Fruit fly (Drosophila melanogaster): ENCODE measurements around the gene Tcs5.

Tcs5 gene

DNA sequence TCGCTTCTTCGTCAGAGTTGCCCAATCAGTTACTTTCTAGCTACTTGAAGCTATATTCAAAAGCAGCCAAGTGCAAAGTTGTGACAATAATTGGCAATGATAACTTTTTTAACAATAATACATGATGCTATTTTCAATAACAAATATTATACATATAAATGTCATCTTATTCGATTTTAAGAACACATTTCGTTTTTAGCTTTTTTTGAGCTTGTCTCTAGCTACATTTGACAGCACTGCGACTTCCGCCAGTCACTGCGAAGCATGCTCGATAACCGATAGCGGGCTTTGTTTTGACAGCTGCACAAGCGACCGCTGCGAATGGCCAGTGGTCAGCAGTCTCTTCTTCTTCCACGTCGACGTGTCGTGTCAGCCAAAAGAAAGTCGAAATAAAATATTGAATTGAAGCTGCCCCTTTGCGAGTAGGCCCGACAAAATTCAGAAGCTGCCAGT, 13.2 kb upstream of the Tcs5 start, which contains the start of the genes Gen and Srp54k (continued):
- no peak for TF ChIP-seq pros (GFP tag; optimal IDR thresholded peaks at IDR 0.05)
- no peak for TF ChIP-seq jumu (GFP tag; optimal IDR thresholded peaks at IDR 0.05)
- TF ChIP-seq CG9609 (GFP tag; optimal IDR thresholded peaks at IDR 0.05): no peak
- TF ChIP-seq psq (GFP tag; optimal IDR thresholded peaks at IDR 0.05): peak; percentile 17
- TF ChIP-seq nau (GFP tag; optimal IDR thresholded peaks at IDR 0.05): no peak
- TF ChIP-seq vfl (GFP tag; optimal IDR thresholded peaks at IDR 0.05): peak; percentile 57
- peak; percentile 34 for TF ChIP-seq CG15514 (GFP tag; optimal IDR thresholded peaks at IDR 0.05)
- peak; percentile 70 for TF ChIP-seq Ets97D (GFP tag; optimal IDR thresholded peaks at IDR 0.05)
- TF ChIP-seq CG12769 (tag; optimal IDR thresholded peaks at IDR 0.05): no peak
- TF ChIP-seq sr (GFP tag; IDR thresholded peaks at IDR 0.05): no peak
- no peak for TF ChIP-seq CG17612 (GFP tag; IDR thresholded peaks at IDR 0.05)
- TF ChIP-seq Eip74EF (GFP tag; optimal IDR thresholded peaks at IDR 0.05): no peak
- peak; percentile 12 for TF ChIP-seq Nf-YC (tag; optimal IDR thresholded peaks at IDR 0.05)
- TF ChIP-seq Dfd (GFP tag; optimal IDR thresholded peaks at IDR 0.05): no peak
- TF ChIP-seq CG32532 (GFP tag; IDR thresholded peaks at IDR 0.05): peak; percentile 43
- TF ChIP-seq fd102C (GFP tag; optimal IDR thresholded peaks at IDR 0.05): no peak
- no peak for TF ChIP-seq CG1603 (tag; optimal IDR thresholded peaks at IDR 0.05)
- TF ChIP-seq tgo (GFP tag; IDR thresholded peaks at IDR 0.05): peak; percentile 64
- no peak for TF ChIP-seq CG4820 (GFP tag; optimal IDR thresholded peaks at IDR 0.05)
- 0 out of 2 replicates have a peak, but pooled peaks have one; percentile 45 for TF ChIP-seq rib (GFP tag; IDR thresholded peaks at IDR 0.05)
- no peak for TF ChIP-seq odd (GFP tag; optimal IDR thresholded peaks at IDR 0.05)
- TF ChIP-seq CG10431 (GFP tag; optimal IDR thresholded peaks at IDR 0.05): no peak
- no peak for TF ChIP-seq schlank (tag; optimal IDR thresholded peaks at IDR 0.05)
- TF ChIP-seq CG17361 (GFP tag; IDR thresholded peaks at IDR 0.05): no peak
- TF ChIP-seq stc (GFP tag; IDR thresholded peaks at IDR 0.05): no peak
- TF ChIP-seq en (GFP tag; optimal IDR thresholded peaks at IDR 0.05): no peak
- peak; percentile 77 for TF ChIP-seq pzg (GFP tag; optimal IDR thresholded peaks at IDR 0.05)
- no peak for TF ChIP-seq Nf-YA (GFP tag; IDR thresholded peaks at IDR 0.05)
- TF ChIP-seq so (GFP tag; IDR thresholded peaks at IDR 0.05): no peak
- peak; percentile 77 for TF ChIP-seq da (GFP tag; optimal IDR thresholded peaks at IDR 0.05)
- TF ChIP-seq CG9727 (GFP tag; optimal IDR thresholded peaks at IDR 0.05): peak; percentile 41
- TF ChIP-seq dmrt99B (tag; optimal IDR thresholded peaks at IDR 0.05): no peak
- TF ChIP-seq CG7963 (GFP tag; IDR thresholded peaks at IDR 0.05; ENCODE audit: partially characterized antibody): no peak
- no peak for TF ChIP-seq CG31365 (tag; optimal IDR thresholded peaks at IDR 0.05)
- no peak for TF ChIP-seq CG10462 (GFP tag; optimal IDR thresholded peaks at IDR 0.05)
- peak; percentile 48 for TF ChIP-seq CG14710 (tag; optimal IDR thresholded peaks at IDR 0.05)
- TF ChIP-seq Dad (GFP tag; optimal IDR thresholded peaks at IDR 0.05): no peak
- no peak for TF ChIP-seq peb (GFP tag; IDR thresholded peaks at IDR 0.05)
- TF ChIP-seq CG12155 (GFP tag; optimal IDR thresholded peaks at IDR 0.05): peak; percentile 13
- TF ChIP-seq wdn (GFP tag; IDR thresholded peaks at IDR 0.05): no peak
- TF ChIP-seq fu2 (GFP tag; optimal IDR thresholded peaks at IDR 0.05): no peak
- no peak for TF ChIP-seq Fer2 (tag; optimal IDR thresholded peaks at IDR 0.05)
- TF ChIP-seq CG18476 (GFP tag; optimal IDR thresholded peaks at IDR 0.05): no peak
- TF ChIP-seq Bteb2 (GFP tag; optimal IDR thresholded peaks at IDR 0.05): no peak
- no peak for TF ChIP-seq GATAe (GFP tag; conservative IDR thresholded peaks at IDR 0.05)
- no peak for TF ChIP-seq Gsc (GFP tag; IDR thresholded peaks at IDR 0.05)
- no peak for TF ChIP-seq tap (tag; optimal IDR thresholded peaks at IDR 0.05)
- peak; percentile 30; the same call in 1 of the 3 replicates for TF ChIP-seq knrl (GFP tag; IDR thresholded peaks at IDR 0.05; ENCODE audit: partially characterized antibody)
- TF ChIP-seq CG7987 (GFP tag; optimal IDR thresholded peaks at IDR 0.05): no peak
- no peak for TF ChIP-seq esg (GFP tag; conservative IDR thresholded peaks at IDR 0.05)
- no peak for TF ChIP-seq crol (GFP tag; IDR thresholded peaks at IDR 0.05)

Data from whole organism, embryonic.